Fruit fly (Drosophila melanogaster) ovary, adult (tissue): ENCODE measurements around the gene Osi10b.

Source experiments
- CG17801 ChIP-seq: fragments of 200-800 bp; optimal IDR thresholded peaks from 2 replicates; lab custom pipeline; 2019; ENCODE audit warnings: missing biosample characterization, mild to moderate bottlenecking, missing genetic modification characterization, moderate library complexity; ENCODE audit not compliant: partially characterized antibody

Gene Osi10b

dm6 chr3R:6303738-6304137 lies 37.7 kb downstream of the Osi10b start, which contains the start of gene CG46396:
TSS of gene CG46396 (plus strand) at chr3R:6304038.
- no peak for TF ChIP-seq CG17801

- TF ChIP-seq CG17801, result no peak
Observed at dm6 chr3R:6304947-6305346, 39.0 kb downstream of the Osi10b start, which contains the start of gene Osi16. TSS of gene Osi16 (plus strand) at chr3R:6305247.

- TF ChIP-seq CG17801, result no peak
Observed at dm6 chr3R:6306584-6306983, 40.6 kb downstream of the Osi10b start, which contains the start of gene CG46026. TSS of gene CG46026 (plus strand) at chr3R:6306884.

dm6 chr3R:6309676-6310075 lies 43.7 kb downstream of the Osi10b start, which contains the start of gene CG31560:
TSS of gene CG31560 (plus strand) at chr3R:6309976.
- no peak for TF ChIP-seq CG17801

dm6 chr3R:6311641-6312259 lies 45.8 kb downstream of the Osi10b start, which contains the start of gene Osi17:
TSS of gene Osi17 (plus strand) at chr3R:6311772.
- TF ChIP-seq CG17801, result no peak

dm6 chr3R:6315078-6315477 lies 49.1 kb downstream of the Osi10b start:
- TF ChIP-seq CG17801, result no peak
